Fruit fly (Drosophila melanogaster): ENCODE data around the gene c12.2.

DNA sequence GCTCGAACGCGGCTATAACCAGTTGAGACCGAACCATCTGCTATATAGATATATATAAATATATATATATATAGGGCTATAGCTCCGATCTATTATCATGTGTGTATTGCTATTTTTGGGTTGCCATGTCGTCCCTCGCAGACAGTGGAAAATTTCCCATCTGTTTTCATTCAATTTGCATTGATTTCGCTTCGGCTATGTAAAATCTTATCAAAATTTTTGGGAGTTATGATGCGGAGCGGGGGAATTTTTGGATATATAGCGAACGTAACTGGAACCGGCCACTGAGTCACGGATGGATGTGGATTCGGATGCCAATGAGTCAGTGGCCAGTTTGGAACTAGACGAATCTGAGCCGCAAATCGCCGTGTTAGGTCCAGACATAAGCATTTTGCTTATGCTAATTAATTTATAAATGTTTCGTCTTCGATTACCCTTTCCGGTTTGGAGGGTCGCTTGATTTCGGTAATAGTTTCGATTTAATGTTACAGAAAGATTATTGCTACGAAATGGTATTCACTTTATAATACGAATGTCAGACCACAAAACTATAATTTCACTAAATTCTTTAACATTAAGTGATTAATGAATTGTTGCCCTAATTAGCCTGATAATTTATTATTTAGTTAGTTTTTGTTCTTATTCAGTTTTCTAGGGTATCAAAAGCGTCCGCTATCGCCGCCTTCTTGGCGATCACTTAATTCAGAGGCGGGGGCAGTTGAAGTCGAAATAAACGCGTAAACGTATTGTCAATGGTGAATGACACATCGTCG lies 21.3 kb upstream of the c12.2 start:
- no peak for TF ChIP-seq Vsx2 (GFP tag; optimal IDR thresholded peaks at IDR 0.05; ENCODE audit: partially characterized antibody)
- no peak for TF ChIP-seq Abd-B (GFP tag; optimal IDR thresholded peaks at IDR 0.05)
- peak; percentile 44 for TF ChIP-seq h (GFP tag; optimal IDR thresholded peaks at IDR 0.05)
- no peak for TF ChIP-seq Hr78 (GFP tag; optimal IDR thresholded peaks at IDR 0.05)
- peak; percentile 29 for TF ChIP-seq OdsH (GFP tag; optimal IDR thresholded peaks at IDR 0.05)
- peak; percentile 12 for TF ChIP-seq Sp1 (GFP tag; optimal IDR thresholded peaks at IDR 0.05)
- no peak for TF ChIP-seq CG9705 (GFP tag; optimal IDR thresholded peaks at IDR 0.05)
- no peak for TF ChIP-seq usp (GFP tag; optimal IDR thresholded peaks at IDR 0.05)
